Worm (Caenorhabditis elegans) whole organism, midembryonic: ENCODE results near the gene myo-6.

ENCODE experiments used
- flt-1 ChIP-seq: fragments of 200-800 bp; sonication (Bioruptor generic); IDR thresholded peaks from 2 replicates; pipeline ENCODE4 v1.3.6; 2022; ENCODE audit warnings: missing genetic modification characterization, missing compliant biosample characterization
- klf-2 ChIP-seq: fragments of 200-800 bp; sonication (Bioruptor generic); conservative IDR thresholded peaks from 2 replicates; pipeline ENCODE4 v1.3.6; 2022; ENCODE audit warnings: missing genetic modification reagents, missing genetic modification characterization, missing compliant biosample characterization
- med-1 ChIP-seq: sonication (generic microtip); optimal IDR thresholded peaks from 2 replicates; lab custom pipeline; 2017; ENCODE audit warnings: missing genetic modification characterization, mild to moderate bottlenecking, missing compliant biosample characterization, antibody characterized with exemption, missing genetic modification reagents; ENCODE audit not compliant: insufficient read depth
- ref-1 ChIP-seq: fragments of 200-800 bp; sonication (Bioruptor generic); conservative IDR thresholded peaks from 2 replicates; pipeline ENCODE4 v1.3.6; 2022; ENCODE audit warnings: missing genetic modification reagents, missing genetic modification characterization, missing compliant biosample characterization
- tab-1 ChIP-seq: fragments of 200-800 bp; sonication (Bioruptor generic); IDR thresholded peaks from 2 replicates; pipeline ENCODE4 v1.3.6; 2022; ENCODE audit warnings: missing genetic modification characterization, missing compliant biosample characterization

ce11 chrIII:13458978-13459596 is 49.5 kb downstream of the myo-6 start, which contains the start of gene tag-164:
- no peak for TF ChIP-seq flt-1
- no peak for TF ChIP-seq ref-1 (GFP tag; lab: Robert Waterston, UW)
- TF ChIP-seq klf-2 (GFP tag; lab: Robert Waterston, UW) = no peak
- TF ChIP-seq med-1 = no peak
- no peak for TF ChIP-seq tab-1 (GFP tag; lab: Robert Waterston, UW)
